Fruit fly (Drosophila melanogaster): Measurements from ENCODE around the gene kairos.

Gene kairos

DNA sequence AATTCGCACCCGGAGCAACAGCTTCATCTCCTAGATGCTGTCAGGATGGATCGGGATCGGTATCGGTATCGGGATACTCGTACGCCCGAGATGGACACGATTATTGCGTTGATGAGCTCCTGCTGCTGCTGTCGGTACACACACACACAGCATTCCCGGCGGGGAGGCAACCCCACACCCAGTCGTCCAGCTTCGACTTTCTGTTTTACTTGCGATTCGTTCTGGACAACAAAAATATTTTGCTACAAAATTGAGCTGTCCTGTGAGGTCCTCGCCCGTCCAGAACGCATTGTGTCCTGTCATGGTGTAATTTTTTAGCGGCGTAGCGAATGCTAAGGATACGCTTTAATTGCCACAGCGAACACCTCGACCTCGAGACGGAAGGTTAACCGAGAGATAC is 45.0 kb downstream of the kairos start:
- TF ChIP-seq Rel (GFP tag; optimal IDR thresholded peaks at IDR 0.05) (no peak), Rel (tag; optimal IDR thresholded peaks at IDR 0.05) (no peak), Mio (GFP tag; optimal IDR thresholded peaks at IDR 0.05) (no peak), fru (GFP tag; optimal IDR thresholded peaks at IDR 0.05) (no peak), psq (GFP tag; optimal IDR thresholded peaks at IDR 0.05) (no peak), Hr78 (GFP tag; optimal IDR thresholded peaks at IDR 0.05) (no peak), HLH106 (tag; optimal IDR thresholded peaks at IDR 0.05) (no peak), sv (GFP tag; optimal IDR thresholded peaks at IDR 0.05) (no peak), h (GFP tag; optimal IDR thresholded peaks at IDR 0.05) (no peak)

DNA sequence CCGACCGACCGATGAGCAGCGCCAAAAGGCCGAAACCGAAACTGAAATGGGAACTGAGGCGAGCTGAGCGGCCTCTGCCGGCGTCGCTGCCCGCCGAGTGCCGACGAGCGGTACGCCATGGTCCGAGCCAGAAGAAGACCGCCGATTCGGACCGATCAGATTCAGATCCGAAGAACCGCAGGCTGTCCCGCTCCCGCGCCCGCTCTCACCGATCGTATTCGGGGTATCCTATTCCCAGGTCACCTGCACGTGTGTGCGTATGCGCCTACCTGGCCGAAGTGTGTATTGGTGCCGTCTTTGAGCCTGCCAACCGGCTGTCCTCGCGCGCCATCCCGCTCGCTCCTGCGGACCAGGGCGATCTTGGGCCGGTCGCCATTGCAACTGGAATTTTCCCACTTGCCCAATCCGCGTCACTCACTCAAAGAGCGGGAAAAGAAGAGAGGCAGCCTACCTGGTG is 46.7 kb downstream of the kairos start, which contains the start of gene upd1:
TSS of gene upd1 (minus strand) at position 51 of the 457 bp plus-strand sequence.
- no peak for TF ChIP-seq GATAd (GFP tag; optimal IDR thresholded peaks at IDR 0.05)
- no peak for TF ChIP-seq fru (GFP tag; optimal IDR thresholded peaks at IDR 0.05)

DNA sequence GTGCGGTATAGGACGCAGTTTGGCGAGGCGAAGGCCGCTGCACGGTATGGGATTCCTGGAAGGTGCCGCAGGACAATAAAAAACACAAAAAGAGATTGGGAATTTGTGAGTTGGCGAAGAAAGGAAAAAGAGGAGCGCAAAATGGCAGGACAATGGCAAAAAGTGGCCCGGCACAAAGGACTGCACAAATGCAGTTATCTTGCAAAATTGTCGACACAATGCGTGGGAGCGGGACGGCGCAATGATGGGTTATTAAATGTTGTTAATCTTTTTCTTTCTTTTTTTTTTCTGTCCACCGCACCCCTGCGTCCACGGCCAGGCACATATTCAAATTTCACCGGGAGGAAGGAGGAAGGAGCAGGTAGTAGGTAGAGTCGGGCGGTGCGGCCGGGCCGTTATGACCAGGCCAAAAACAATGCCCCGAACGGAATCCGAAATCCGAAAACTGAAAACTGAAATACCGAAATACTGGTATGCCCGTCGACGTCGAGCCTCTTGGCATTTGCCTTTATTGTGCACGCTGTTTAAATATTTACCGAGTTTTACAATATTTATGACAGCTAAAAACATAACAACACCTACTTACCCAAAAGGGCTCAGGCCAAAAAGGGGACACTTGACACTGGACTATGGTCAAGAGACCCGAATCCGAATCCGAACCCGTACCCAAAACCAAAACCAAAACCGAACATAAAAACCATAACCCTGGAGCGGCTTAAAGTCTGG is 52.2 kb downstream of the kairos start:
- TF ChIP-seq pan (optimal IDR thresholded peaks at IDR 0.05) (no peak), Abd-B (GFP tag; optimal IDR thresholded peaks at IDR 0.05) (no peak), Dif (GFP tag; optimal IDR thresholded peaks at IDR 0.05; ENCODE audit: partially characterized antibody) (no peak), dmrt93B (GFP tag; optimal IDR thresholded peaks at IDR 0.05) (no peak), Dfd (GFP tag; optimal IDR thresholded peaks at IDR 0.05) (no peak), HLH106 (tag; optimal IDR thresholded peaks at IDR 0.05) (no peak), N (GFP tag; optimal IDR thresholded peaks at IDR 0.05) (no peak), Vsx2 (GFP tag; optimal IDR thresholded peaks at IDR 0.05; ENCODE audit: partially characterized antibody) (no peak), Sp1 (GFP tag; optimal IDR thresholded peaks at IDR 0.05) (no peak), dsf (GFP tag; optimal IDR thresholded peaks at IDR 0.05; ENCODE audit: borderline replicate concordance) (no peak), CrebA (GFP tag; optimal IDR thresholded peaks at IDR 0.05; ENCODE audit: borderline replicate concordance) (no peak)

DNA sequence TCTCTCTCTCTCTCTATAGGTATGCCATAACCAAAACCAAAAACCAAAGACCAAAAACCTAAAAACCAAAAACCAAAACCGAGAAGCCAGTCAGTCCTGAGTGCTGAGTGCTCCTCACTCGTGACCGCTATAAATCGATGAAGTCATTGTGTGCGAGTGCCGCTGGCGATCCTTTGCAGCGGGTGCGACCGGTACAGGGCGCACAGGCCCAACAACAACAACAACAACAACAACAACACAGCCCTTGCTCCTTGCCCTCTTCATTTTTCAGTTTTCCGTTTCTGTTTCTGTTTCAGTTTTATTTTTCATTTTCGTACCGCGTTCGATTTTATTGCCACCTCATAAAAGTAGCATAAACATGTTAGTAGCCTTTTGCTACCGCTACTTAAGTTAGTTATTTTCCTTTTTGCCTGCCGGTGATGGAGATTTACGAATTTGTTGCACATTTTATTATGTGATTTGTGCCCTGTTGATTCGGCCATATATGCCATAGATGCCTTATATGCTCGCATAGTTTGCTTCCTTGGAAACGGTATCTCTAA is 55.1 kb downstream of the kairos start:
- no peak for TF ChIP-seq CG32264 (GFP tag; optimal IDR thresholded peaks at IDR 0.05)
- TF ChIP-seq Dif (GFP tag; optimal IDR thresholded peaks at IDR 0.05; ENCODE audit: partially characterized antibody): no peak
- no peak for TF ChIP-seq dl (GFP tag; optimal IDR thresholded peaks at IDR 0.05; ENCODE audit: insufficient read depth in 1 of 2, partially characterized antibody in 2 of 2)
- TF ChIP-seq h (GFP tag; optimal IDR thresholded peaks at IDR 0.05): no peak
- no peak for TF ChIP-seq dsf (GFP tag; optimal IDR thresholded peaks at IDR 0.05; ENCODE audit: borderline replicate concordance)
- TF ChIP-seq sv (GFP tag; optimal IDR thresholded peaks at IDR 0.05): no peak

DNA sequence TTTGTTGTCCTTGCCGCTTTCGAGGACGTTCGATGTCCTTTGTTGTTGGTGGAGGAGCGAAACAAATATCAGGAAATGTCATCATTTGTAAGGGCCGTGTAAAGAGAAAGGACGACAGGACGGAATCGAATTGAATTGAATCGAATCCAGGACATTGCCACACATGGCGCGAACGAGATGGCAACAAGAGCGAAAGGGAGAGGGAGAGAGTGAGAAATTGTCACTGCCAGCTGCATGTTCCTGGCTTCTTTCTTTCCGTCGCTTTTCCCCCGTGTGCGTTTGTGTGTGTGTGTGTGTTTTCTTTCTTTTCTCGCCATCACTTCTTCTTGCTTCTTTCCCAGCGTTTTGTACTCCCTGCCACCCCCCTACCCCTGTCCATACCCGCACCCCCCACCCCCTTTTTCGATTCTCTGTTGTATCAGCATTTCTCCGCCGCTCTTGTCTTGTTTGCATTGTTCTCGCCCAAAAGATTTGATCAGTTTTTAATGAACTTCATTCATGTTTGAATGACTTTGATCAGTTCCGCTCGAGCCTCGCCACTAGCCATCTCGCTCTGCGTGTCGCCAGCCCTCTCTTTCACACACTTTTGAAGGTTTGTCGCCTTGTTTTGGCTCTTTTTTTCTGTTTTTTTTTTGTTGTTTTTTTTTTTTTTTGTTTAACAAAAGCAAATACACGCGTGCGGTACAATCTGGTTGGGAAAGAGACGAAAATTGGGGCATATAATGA is 57.9 kb downstream of the kairos start:
- TF ChIP-seq sage (GFP tag; optimal IDR thresholded peaks at IDR 0.05): no peak
- no peak for TF ChIP-seq psq (GFP tag; optimal IDR thresholded peaks at IDR 0.05)
- no peak for TF ChIP-seq Jra (GFP tag; optimal IDR thresholded peaks at IDR 0.05)
- TF ChIP-seq usp (GFP tag; optimal IDR thresholded peaks at IDR 0.05): no peak
- TF ChIP-seq foxo (GFP tag; optimal IDR thresholded peaks at IDR 0.05): no peak
- no peak for TF ChIP-seq br (GFP tag; optimal IDR thresholded peaks at IDR 0.05)
- TF ChIP-seq woc (GFP tag; optimal IDR thresholded peaks at IDR 0.05): no peak
- no peak for TF ChIP-seq OdsH (GFP tag; optimal IDR thresholded peaks at IDR 0.05)
- TF ChIP-seq GATAd (GFP tag; optimal IDR thresholded peaks at IDR 0.05): no peak
- no peak for TF ChIP-seq Hr78 (GFP tag; optimal IDR thresholded peaks at IDR 0.05)
- no peak for TF ChIP-seq sv (GFP tag; optimal IDR thresholded peaks at IDR 0.05)
- no peak for TF ChIP-seq CrebA (GFP tag; optimal IDR thresholded peaks at IDR 0.05; ENCODE audit: borderline replicate concordance)
- TF ChIP-seq CG9705 (GFP tag; optimal IDR thresholded peaks at IDR 0.05): no peak
- no peak for TF ChIP-seq Vsx2 (GFP tag; optimal IDR thresholded peaks at IDR 0.05; ENCODE audit: partially characterized antibody)
- TF ChIP-seq Sp1 (GFP tag; optimal IDR thresholded peaks at IDR 0.05): no peak
- TF ChIP-seq dsf (GFP tag; optimal IDR thresholded peaks at IDR 0.05; ENCODE audit: borderline replicate concordance): no peak
- TF ChIP-seq Hnf4 (GFP tag; optimal IDR thresholded peaks at IDR 0.05): no peak
- no peak for TF ChIP-seq Mio (GFP tag; optimal IDR thresholded peaks at IDR 0.05)
- no peak for TF ChIP-seq fru (GFP tag; optimal IDR thresholded peaks at IDR 0.05)
- TF ChIP-seq Hr83 (GFP tag; optimal IDR thresholded peaks at IDR 0.05; ENCODE audit: poor library complexity, severe bottlenecking): no peak

Measured in whole organism, wandering third instar larva.